Worm (Caenorhabditis elegans): ENCODE measurements around the gene Y66D12A.24.

The Y66D12A.24 gene

ce11 chrIII:11463726-11464125 lies 32.9 kb upstream of the Y66D12A.24 start:
- TF ChIP-seq tlf-1 (GFP tag; optimal IDR thresholded peaks at IDR 0.05) (peak; percentile 23), ccch-3 (GFP tag; optimal IDR thresholded peaks at IDR 0.05) (no peak), ztf-3 (GFP tag; optimal IDR thresholded peaks at IDR 0.05) (no peak), unc-62 (GFP tag; optimal IDR thresholded peaks at IDR 0.05) (no peak), mel-28 (tag; optimal IDR thresholded peaks at IDR 0.05; ENCODE audit: borderline replicate concordance) (peak; percentile 30), Y53F4B.3 (GFP tag; IDR thresholded peaks at IDR 0.05) (no peak), lsy-27 (tag; optimal IDR thresholded peaks at IDR 0.05; ENCODE audit: borderline replicate concordance, insufficient read depth) (no peak), ets-4 (GFP tag; optimal IDR thresholded peaks at IDR 0.05) (peak; percentile 24), bed-2 (GFP tag; IDR thresholded peaks at IDR 0.05) (no peak), cebp-1 (GFP tag; IDR thresholded peaks at IDR 0.05) (no peak), cebp-1 (tag; optimal IDR thresholded peaks at IDR 0.05) (peak; percentile 54), Y95B8A.8 (GFP tag; IDR thresholded peaks at IDR 0.05) (no peak), C17E4.6 (GFP tag; IDR thresholded peaks at IDR 0.05) (no peak), B0035.1 (tag; optimal IDR thresholded peaks at IDR 0.05) (peak; percentile 41), lin-40 (tag; optimal IDR thresholded peaks at IDR 0.05) (peak; percentile 62), Y56A3A.18 (GFP tag; IDR thresholded peaks at IDR 0.05) (no peak), nhr-179 (tag; optimal IDR thresholded peaks at IDR 0.05) (no peak), ztf-28 (GFP tag; IDR thresholded peaks at IDR 0.05) (no peak), nhr-90 (tag; optimal IDR thresholded peaks at IDR 0.05) (peak; percentile 36), attf-5 (GFP tag; optimal IDR thresholded peaks at IDR 0.05) (peak; percentile 33), madf-3 (GFP tag; IDR thresholded peaks at IDR 0.05) (no peak), ztf-25 (GFP tag; IDR thresholded peaks at IDR 0.05) (no peak), B0261.1 (tag; optimal IDR thresholded peaks at IDR 0.05) (no peak), snpc-1.1 (tag; optimal IDR thresholded peaks at IDR 0.05; ENCODE audit: insufficient read depth) (peak; percentile 74), efl-1 (GFP tag; optimal IDR thresholded peaks at IDR 0.05) (no peak), ztf-22 (GFP tag; optimal IDR thresholded peaks at IDR 0.05) (no peak), Y53G8AR.9 (GFP tag; conservative IDR thresholded peaks at IDR 0.05) (0 out of 2 replicates have a peak, but pooled peaks have one; percentile 35), D2030.7 (GFP tag; IDR thresholded peaks at IDR 0.05) (no peak), ama-1 (optimal IDR thresholded peaks at IDR 0.05) (no peak), ama-1 (GFP tag; optimal IDR thresholded peaks at IDR 0.05) (no peak), zim-3 (tag; optimal IDR thresholded peaks at IDR 0.05) (no peak), bed-1 (GFP tag; IDR thresholded peaks at IDR 0.05) (no peak), ceh-100 (GFP tag; IDR thresholded peaks at IDR 0.05) (no peak), egl-44 (GFP tag; IDR thresholded peaks at IDR 0.05) (no peak), F52B5.7 (tag; optimal IDR thresholded peaks at IDR 0.05) (peak; percentile 46), rec-8 (tag; optimal IDR thresholded peaks at IDR 0.05) (no peak), athp-1 (tag; optimal IDR thresholded peaks at IDR 0.05) (peak; percentile 22), hlh-26 (GFP tag; conservative IDR thresholded peaks at IDR 0.05) (no peak), hmg-1.2 (GFP tag; IDR thresholded peaks at IDR 0.05) (peak; percentile 73), mcd-1 (GFP tag; IDR thresholded peaks at IDR 0.05) (peak; percentile 68), mxl-1 (tag; optimal IDR thresholded peaks at IDR 0.05) (no peak), snpc-1.3 (tag; optimal IDR thresholded peaks at IDR 0.05; ENCODE audit: insufficient read depth) (no peak), chd-7 (tag; optimal IDR thresholded peaks at IDR 0.05) (peak; percentile 49), die-1 (tag; optimal IDR thresholded peaks at IDR 0.05) (peak; percentile 14), nhr-80 (tag; optimal IDR thresholded peaks at IDR 0.05) (peak; percentile 64), nhr-120 (GFP tag; IDR thresholded peaks at IDR 0.05) (no peak), hsf-1 (GFP tag; IDR thresholded peaks at IDR 0.05) (no peak), sptf-2 (GFP tag; optimal IDR thresholded peaks at IDR 0.05) (no peak), lag-1 (GFP tag; IDR thresholded peaks at IDR 0.05) (no peak), ceh-40 (GFP tag; IDR thresholded peaks at IDR 0.05) (no peak)

Measured in whole organism, young adult.